Fruit fly (Drosophila melanogaster) whole organism, embryonic: ENCODE results near the gene CG10866.

Experiments used
- ATbp ChIP-seq: fragments of 200-800 bp; sonication (Bioruptor generic); optimal IDR thresholded peaks from 2 replicates; lab custom pipeline; 2017; ENCODE audit warnings: missing biosample characterization, mild to moderate bottlenecking, missing genetic modification characterization, missing genetic modification reagents
- Atf-2 ChIP-seq: fragments of 200-800 bp; sonication (Bioruptor generic); optimal IDR thresholded peaks from 2 replicates; lab custom pipeline; 2016; ENCODE audit warnings: missing biosample characterization, missing genetic modification characterization
- Atf3 ChIP-seq: fragments of 200-800 bp; sonication (Bioruptor generic); optimal IDR thresholded peaks from 3 replicates; lab custom pipeline; 2016; ENCODE audit warnings: missing biosample characterization, missing genetic modification characterization
- Blimp-1 ChIP-seq: fragments of 200-800 bp; sonication (Bioruptor generic); optimal IDR thresholded peaks from 3 replicates; lab custom pipeline; 2018; ENCODE audit warnings: missing biosample characterization, missing genetic modification characterization, mild to moderate bottlenecking, moderate library complexity, missing genetic modification reagents
- CG11695 ChIP-seq: fragments of 200-800 bp; sonication (Bioruptor generic); IDR thresholded peaks from 3 replicates; pipeline ENCODE4 v1.3.6; 2022; ENCODE audit warnings: missing biosample characterization, missing genetic modification characterization
- CG11696 ChIP-seq: fragments of 200-800 bp; sonication (Bioruptor generic); IDR thresholded peaks from 2 replicates; pipeline ENCODE4 v1.3.6; 2022; ENCODE audit warnings: missing biosample characterization, missing genetic modification characterization
- CG1233 ChIP-seq: fragments of 200-800 bp; sonication (Bioruptor generic); optimal IDR thresholded peaks from 4 replicates; lab custom pipeline; 2018; ENCODE audit warnings: missing biosample characterization, mild to moderate bottlenecking, missing genetic modification characterization
- CG12391 ChIP-seq: fragments of 200-800 bp; sonication (Bioruptor generic); optimal IDR thresholded peaks from 3 replicates; lab custom pipeline; 2018; ENCODE audit warnings: missing biosample characterization, mild to moderate bottlenecking, missing genetic modification characterization, moderate library complexity
- CG13287 ChIP-seq: fragments of 200-800 bp; sonication (Bioruptor generic); IDR thresholded peaks from 2 replicates; pipeline ENCODE4 v1.3.6; 2022; ENCODE audit warnings: missing biosample characterization, missing genetic modification characterization; ENCODE audit not compliant: partially characterized antibody
- CG14667 ChIP-seq: fragments of 200-800 bp; sonication (Bioruptor generic); IDR thresholded peaks from 2 replicates; pipeline ENCODE4 v1.3.6; 2022; ENCODE audit warnings: missing biosample characterization, missing genetic modification characterization
- CG14710 ChIP-seq: fragments of 200-800 bp; sonication (Bioruptor generic); optimal IDR thresholded peaks from 3 replicates; lab custom pipeline; 2019; ENCODE audit warnings: missing biosample characterization, mild to moderate bottlenecking, missing genetic modification characterization, moderate library complexity
- CG16813 ChIP-seq: fragments of 200-800 bp; sonication (Bioruptor generic); IDR thresholded peaks from 3 replicates; pipeline ENCODE4 v1.3.6; 2022; ENCODE audit warnings: missing biosample characterization, missing genetic modification characterization; ENCODE audit not compliant: partially characterized antibody
- CG17186 ChIP-seq: fragments of 200-800 bp; sonication (Bioruptor generic); optimal IDR thresholded peaks from 3 replicates; lab custom pipeline; 2017; ENCODE audit warnings: missing biosample characterization, missing genetic modification reagents, missing genetic modification characterization
- CG17612 ChIP-seq: fragments of 200-800 bp; sonication (Bioruptor generic); IDR thresholded peaks from 2 replicates; pipeline ENCODE4 v1.3.6; 2022; ENCODE audit warnings: missing biosample characterization, missing genetic modification characterization
- CG3163 ChIP-seq: fragments of 200-800 bp; sonication (Bioruptor generic); optimal IDR thresholded peaks from 3 replicates; lab custom pipeline; 2016; ENCODE audit warnings: missing biosample characterization, missing genetic modification characterization
- CG34224 ChIP-seq: fragments of 200-800 bp; sonication (Bioruptor generic); IDR thresholded peaks from 3 replicates; pipeline ENCODE4 v1.3.6; 2022; ENCODE audit warnings: missing biosample characterization, missing genetic modification characterization; ENCODE audit not compliant: partially characterized antibody
- CG6854 ChIP-seq: fragments of 200-800 bp; sonication (Bioruptor generic); optimal IDR thresholded peaks from 3 replicates; lab custom pipeline; 2017; ENCODE audit warnings: missing biosample characterization, mild to moderate bottlenecking, missing genetic modification characterization
- CG7271 ChIP-seq: fragments of 200-800 bp; sonication (Bioruptor generic); optimal IDR thresholded peaks from 2 replicates; lab custom pipeline; 2018; ENCODE audit warnings: missing biosample characterization, mild to moderate bottlenecking, missing genetic modification characterization, moderate library complexity
- CG7357 ChIP-seq: fragments of 200-800 bp; sonication (Bioruptor generic); IDR thresholded peaks from 3 replicates; pipeline ENCODE4 v1.3.6; 2022; ENCODE audit warnings: missing biosample characterization, missing genetic modification characterization
- CG7987 ChIP-seq: fragments of 200-800 bp; sonication (Bioruptor generic); optimal IDR thresholded peaks from 2 replicates; lab custom pipeline; 2018; ENCODE audit warnings: missing biosample characterization, mild to moderate bottlenecking, missing genetic modification characterization, moderate library complexity
- CTCF ChIP-seq: fragments of 200-800 bp; sonication (Bioruptor generic); optimal IDR thresholded peaks from 2 replicates; lab custom pipeline; 2017; ENCODE audit warnings: missing biosample characterization, mild to moderate bottlenecking, missing genetic modification characterization, moderate library complexity
- Deaf1 ChIP-seq: fragments of 200-800 bp; optimal IDR thresholded peaks from 3 replicates; lab custom pipeline; 2019; ENCODE audit warnings: missing biosample characterization, mild to moderate bottlenecking, missing genetic modification characterization, moderate library complexity
- Dip3 ChIP-seq: fragments of 200-800 bp; sonication (Bioruptor generic); optimal IDR thresholded peaks from 3 replicates; lab custom pipeline; 2016; ENCODE audit warnings: missing biosample characterization, missing genetic modification characterization
- Dref ChIP-seq: fragments of 200-800 bp; sonication (Bioruptor generic); IDR thresholded peaks from 2 replicates; pipeline ENCODE4 v1.3.6; 2022; ENCODE audit warnings: missing biosample characterization, missing genetic modification characterization
- E2f1 ChIP-seq: fragments of 200-800 bp; sonication (Bioruptor generic); IDR thresholded peaks from 2 replicates; pipeline ENCODE4 v1.3.6; 2022; ENCODE audit warnings: missing biosample characterization, missing genetic modification characterization
- Fer3 ChIP-seq: fragments of 200-800 bp; sonication (Bioruptor generic); optimal IDR thresholded peaks from 2 replicates; lab custom pipeline; 2018; ENCODE audit warnings: missing biosample characterization, mild to moderate bottlenecking, missing genetic modification characterization, moderate library complexity
- H2.0 ChIP-seq: fragments of 200-800 bp; sonication (Bioruptor generic); IDR thresholded peaks from 2 replicates; pipeline ENCODE4 v1.3.6; 2022; ENCODE audit warnings: missing biosample characterization, missing genetic modification characterization
- HHEX ChIP-seq: fragments of 200-800 bp; sonication (Bioruptor generic); optimal IDR thresholded peaks from 3 replicates; lab custom pipeline; 2017; ENCODE audit warnings: missing biosample characterization, mild to moderate bottlenecking, missing genetic modification characterization, missing genetic modification reagents
- HLHmδ ChIP-seq: fragments of 200-800 bp; sonication (Bioruptor generic); optimal IDR thresholded peaks from 2 replicates; lab custom pipeline; 2018; ENCODE audit warnings: missing biosample characterization, mild to moderate bottlenecking, missing genetic modification characterization, moderate library complexity
- Hmx ChIP-seq: fragments of 200-800 bp; sonication (Bioruptor generic); optimal IDR thresholded peaks from 2 replicates; lab custom pipeline; 2016; ENCODE audit warnings: missing biosample characterization, missing genetic modification characterization
- Hr3 ChIP-seq: fragments of 200-800 bp; sonication (Bioruptor generic); optimal IDR thresholded peaks from 3 replicates; lab custom pipeline; 2016; ENCODE audit warnings: missing biosample characterization, missing genetic modification characterization
- Hr51 ChIP-seq, 2 experiments: fragments of 200-800 bp; sonication (Bioruptor generic); optimal IDR thresholded peaks; 2 replicates in 1 of 2; 3 replicates in 1 of 2; lab custom pipeline; 2016 to 2018; ENCODE audit warnings: missing biosample characterization in 2 of 2, missing genetic modification characterization in 2 of 2, mild to moderate bottlenecking in 1 of 2, moderate library complexity in 1 of 2
- Mes4 ChIP-seq: fragments of 200-800 bp; sonication (Bioruptor generic); optimal IDR thresholded peaks from 2 replicates; lab custom pipeline; 2016; ENCODE audit warnings: missing biosample characterization, missing genetic modification characterization
- Spps ChIP-seq: fragments of 200-800 bp; sonication (Bioruptor generic); optimal IDR thresholded peaks from 2 replicates; lab custom pipeline; 2018; ENCODE audit warnings: missing biosample characterization, mild to moderate bottlenecking, missing genetic modification characterization
- TFAM ChIP-seq: fragments of 200-800 bp; sonication (Bioruptor generic); optimal IDR thresholded peaks from 2 replicates; lab custom pipeline; 2017; ENCODE audit warnings: missing biosample characterization, missing genetic modification characterization, inconsistent platforms
- caup ChIP-seq: fragments of 200-800 bp; sonication (Bioruptor generic); optimal IDR thresholded peaks from 3 replicates; lab custom pipeline; 2017; ENCODE audit warnings: missing biosample characterization, mild to moderate bottlenecking, missing genetic modification characterization, moderate library complexity; ENCODE audit not compliant: severe bottlenecking
- dati ChIP-seq: fragments of 200-800 bp; sonication (Bioruptor generic); IDR thresholded peaks from 2 replicates; pipeline ENCODE4 v1.3.6; 2022; ENCODE audit warnings: missing biosample characterization, missing genetic modification characterization
- fru ChIP-seq: fragments of >200 bp; optimal IDR thresholded peaks from 2 replicates; lab custom pipeline; 2017
- gcm2 ChIP-seq: fragments of 200-800 bp; sonication (Bioruptor generic); optimal IDR thresholded peaks from 2 replicates; lab custom pipeline; 2016; ENCODE audit warnings: missing biosample characterization, missing genetic modification characterization
- grau ChIP-seq: fragments of 200-800 bp; optimal IDR thresholded peaks from 3 replicates; lab custom pipeline; 2019; ENCODE audit warnings: missing biosample characterization, mild to moderate bottlenecking, missing genetic modification characterization, moderate library complexity
- gsb-n ChIP-seq: fragments of 200-800 bp; sonication (Bioruptor generic); optimal IDR thresholded peaks from 3 replicates; lab custom pipeline; 2018; ENCODE audit warnings: missing biosample characterization, mild to moderate bottlenecking, missing genetic modification characterization
- h ChIP-seq: fragments of >200 bp; optimal IDR thresholded peaks from 2 replicates; lab custom pipeline; 2017
- kay ChIP-seq: fragments of 200-800 bp; sonication (Bioruptor generic); optimal IDR thresholded peaks from 2 replicates; lab custom pipeline; 2016; ENCODE audit warnings: missing biosample characterization, missing genetic modification characterization
- oc ChIP-seq: fragments of 200-800 bp; sonication (Bioruptor generic); optimal IDR thresholded peaks from 2 replicates; lab custom pipeline; 2018; ENCODE audit warnings: missing biosample characterization, mild to moderate bottlenecking, missing genetic modification characterization, moderate library complexity
- pita ChIP-seq: fragments of 200-800 bp; sonication (Bioruptor generic); optimal IDR thresholded peaks from 2 replicates; lab custom pipeline; 2017; ENCODE audit warnings: missing biosample characterization, mild to moderate bottlenecking, missing genetic modification characterization
- repo ChIP-seq: fragments of 200-800 bp; sonication (Bioruptor generic); optimal IDR thresholded peaks from 2 replicates; lab custom pipeline; 2016; ENCODE audit warnings: missing biosample characterization, missing genetic modification characterization
- slbo ChIP-seq: fragments of 200-800 bp; sonication (Bioruptor generic); IDR thresholded peaks from 2 replicates; pipeline ENCODE4 v1.3.6; 2022; ENCODE audit warnings: missing biosample characterization, missing genetic modification characterization
- slp2 ChIP-seq: fragments of 200-800 bp; sonication (Bioruptor generic); optimal IDR thresholded peaks from 2 replicates; lab custom pipeline; 2016; ENCODE audit warnings: missing biosample characterization, missing genetic modification characterization
- stwl ChIP-seq: fragments of 200-800 bp; sonication (Bioruptor generic); optimal IDR thresholded peaks from 3 replicates; lab custom pipeline; 2018; ENCODE audit warnings: missing biosample characterization, mild to moderate bottlenecking, missing genetic modification characterization, moderate library complexity
- tx ChIP-seq: fragments of 200-800 bp; sonication (Bioruptor generic); optimal IDR thresholded peaks from 2 replicates; lab custom pipeline; 2016; ENCODE audit warnings: missing biosample characterization, missing genetic modification characterization
- unpg ChIP-seq: fragments of 200-800 bp; sonication (Bioruptor generic); optimal IDR thresholded peaks from 3 replicates; lab custom pipeline; 2018; ENCODE audit warnings: missing biosample characterization, mild to moderate bottlenecking, missing genetic modification characterization, moderate library complexity
- vnd ChIP-seq: fragments of 200-800 bp; sonication (Bioruptor generic); IDR thresholded peaks from 3 replicates; pipeline ENCODE4 v1.3.6; 2022; ENCODE audit warnings: missing biosample characterization, missing genetic modification characterization; ENCODE audit not compliant: partially characterized antibody

The CG10866 gene

dm6 chr3L:3952468-3952867 is 14.7 kb upstream of the CG10866 start, which contains the start of gene CG14984 (continued):
- TF ChIP-seq Hmx = no peak
- TF ChIP-seq CTCF (GFP tag; lab: Kevin White, UChicago) = no peak
- no peak for TF ChIP-seq CG34224 (GFP tag; lab: Robert Waterston, UW)
- no peak for TF ChIP-seq tx (GFP tag; lab: Kevin White, UChicago)
- TF ChIP-seq Hr3 (GFP tag; lab: Kevin White, UChicago) = no peak
- no peak for TF ChIP-seq CG13287 (GFP tag; lab: Robert Waterston, UW)
- no peak for TF ChIP-seq Atf-2 (GFP tag; lab: Kevin White, UChicago)
- no peak for TF ChIP-seq pita (GFP tag; lab: Kevin White, UChicago)
- no peak for TF ChIP-seq Dref (GFP tag; lab: Robert Waterston, UW)
- no peak for TF ChIP-seq CG3163 (GFP tag; lab: Kevin White, UChicago)
- no peak for TF ChIP-seq HLHmδ (GFP tag; lab: Kevin White, UChicago)
- TF ChIP-seq CG7271 (tag; lab: Kevin White, UChicago) = no peak
- TF ChIP-seq Fer3 (tag; lab: Kevin White, UChicago) = peak; percentile 63
- TF ChIP-seq repo (GFP tag; lab: Kevin White, UChicago) = peak; percentile 1
- TF ChIP-seq CG14710 (tag; lab: Kevin White, UChicago) = no peak
- TF ChIP-seq Mes4 (GFP tag; lab: Kevin White, UChicago) = no peak
- TF ChIP-seq unpg (GFP tag; lab: Kevin White, UChicago) = no peak
- TF ChIP-seq CG17612 = no peak
- no peak for TF ChIP-seq Spps (tag; lab: Kevin White, UChicago)
- no peak for TF ChIP-seq Atf3 (GFP tag; lab: Kevin White, UChicago)
- TF ChIP-seq CG17186 = no peak
- peak; percentile 18 for TF ChIP-seq CG1233 (GFP tag; lab: Kevin White, UChicago)
- no peak for TF ChIP-seq vnd (GFP tag; lab: Robert Waterston, UW)
- TF ChIP-seq ATbp (GFP tag; lab: Kevin White, UChicago) = no peak
- TF ChIP-seq grau (tag; lab: Kevin White, UChicago) = peak; percentile 39
- TF ChIP-seq CG7987 (GFP tag; lab: Kevin White, UChicago) = no peak
- peak; percentile 57 for TF ChIP-seq caup (GFP tag; lab: Kevin White, UChicago)
- TF ChIP-seq CG12391 (tag; lab: Kevin White, UChicago) = no peak
- no peak for TF ChIP-seq h (lab: Kevin White, UChicago)
- no peak for TF ChIP-seq kay (GFP tag; lab: Kevin White, UChicago)
- TF ChIP-seq slp2 (GFP tag; lab: Kevin White, UChicago) = no peak
- peak; percentile 41 for TF ChIP-seq CG6854 (GFP tag; lab: Kevin White, UChicago)
- TF ChIP-seq slbo (GFP tag; lab: Robert Waterston, UW) = peak; percentile 77
- no peak for TF ChIP-seq CG16813 (GFP tag; lab: Robert Waterston, UW)
- TF ChIP-seq E2f1 = 0 out of 2 replicates have a peak, but pooled peaks have one; percentile 31
- TF ChIP-seq stwl (tag; lab: Kevin White, UChicago) = no peak
- peak; percentile 62 for TF ChIP-seq HHEX (GFP tag; lab: Kevin White, UChicago)
- TF ChIP-seq oc = no peak
- peak; percentile 35; the same call in 1 of the 2 replicates for TF ChIP-seq CG14667 (GFP tag; lab: Robert Waterston, UW)
- peak; percentile 26 for TF ChIP-seq Dip3 (GFP tag; lab: Kevin White, UChicago)
- TF ChIP-seq CG11696 (GFP tag; lab: Robert Waterston, UW) = no peak
- peak; percentile 21 for TF ChIP-seq Blimp-1
- TF ChIP-seq fru (lab: Kevin White, UChicago) = no peak
- TF ChIP-seq gsb-n (tag; lab: Kevin White, UChicago) = no peak
- no peak for TF ChIP-seq dati
- TF ChIP-seq Deaf1 (tag; lab: Kevin White, UChicago) = peak; percentile 24
- no peak for TF ChIP-seq TFAM (GFP tag; lab: Kevin White, UChicago)
- no peak for TF ChIP-seq H2.0 (GFP tag; lab: Robert Waterston, UW)
- TF ChIP-seq Hr51 (GFP tag; optimal IDR thresholded peaks at IDR 0.05; lab: Kevin White, UChicago) = peak in 1 of 2 experiments; percentile 11
- no peak for TF ChIP-seq CG11695
- no peak for TF ChIP-seq gcm2 (GFP tag; lab: Kevin White, UChicago)
- no peak for TF ChIP-seq CG7357 (GFP tag; lab: Robert Waterston, UW)
